Worm (Caenorhabditis elegans) whole organism, L1 larva: ENCODE data around the gene tsfm-1.
A peak's percentile ranks its signal among the peaks of the same experiment; 100 is the strongest.

ENCODE experiments used
- lin-14 ChIP-seq: fragments of 200-800 bp; sonication (Bioruptor generic); optimal IDR thresholded peaks from 2 replicates; lab custom pipeline; 2018; ENCODE audit warnings: mild to moderate bottlenecking, missing genetic modification characterization, moderate library complexity, missing compliant biosample characterization
- lin-15B ChIP-seq: fragments of 150-350 bp; sonication (generic microtip); optimal IDR thresholded peaks from 3 replicates; lab custom pipeline; 2014; ENCODE audit warnings: missing biosample characterization, missing genetic modification characterization
- nhr-19 ChIP-seq: fragments of 200-800 bp; sonication (Bioruptor generic); conservative IDR thresholded peaks from 2 replicates; pipeline ENCODE4 v1.3.6; 2022; ENCODE audit warnings: missing genetic modification characterization, missing compliant biosample characterization
- nhr-71 ChIP-seq: sonication (generic microtip); optimal IDR thresholded peaks from 2 replicates; lab custom pipeline; 2016; ENCODE audit warnings: mild to moderate bottlenecking, missing genetic modification characterization, moderate library complexity, missing compliant biosample characterization
- pag-3 ChIP-seq: sonication (generic microtip); optimal IDR thresholded peaks from 2 replicates; lab custom pipeline; 2017; ENCODE audit warnings: missing genetic modification characterization, mild to moderate bottlenecking, missing compliant biosample characterization, antibody characterized with exemption, borderline replicate concordance; ENCODE audit not compliant: insufficient read depth
- pax-3 ChIP-seq: fragments of 200-800 bp; sonication (Bioruptor generic); optimal IDR thresholded peaks from 2 replicates; lab custom pipeline; 2018; ENCODE audit warnings: mild to moderate bottlenecking, missing genetic modification characterization, moderate library complexity, missing compliant biosample characterization
- rnt-1 ChIP-seq: sonication (generic microtip); optimal IDR thresholded peaks from 2 replicates; lab custom pipeline; 2016; ENCODE audit warnings: mild to moderate bottlenecking, missing genetic modification characterization, moderate library complexity, missing compliant biosample characterization
- snu-23 ChIP-seq: sonication (generic microtip); optimal IDR thresholded peaks from 2 replicates; lab custom pipeline; 2016; ENCODE audit warnings: missing genetic modification characterization, missing compliant biosample characterization
- unc-130 ChIP-seq: fragments of 150-350 bp; optimal IDR thresholded peaks from 2 replicates; lab custom pipeline; 2017; ENCODE audit warnings: missing biosample characterization, missing genetic modification characterization, inconsistent platforms

tsfm-1 gene

ce11 chrV:12233425-12233824 is 37.9 kb downstream of the tsfm-1 start:
- peak; percentile 58 for TF ChIP-seq rnt-1
- TF ChIP-seq pag-3: peak; percentile 79
- TF ChIP-seq pax-3 (tag; lab: Kevin White, UChicago): no peak
- TF ChIP-seq lin-14 (GFP tag; lab: Kevin White, UChicago): peak; percentile 80
- peak; percentile 15 for TF ChIP-seq unc-130 (tag; lab: Kevin White, UChicago)
- TF ChIP-seq nhr-71 (tag; lab: Kevin White, UChicago): peak; percentile 65
- peak; percentile 22 for TF ChIP-seq snu-23
- TF ChIP-seq lin-15B (tag; lab: Kevin White, UChicago): no peak
- TF ChIP-seq nhr-19 (GFP tag; lab: Robert Waterston, UW): peak; percentile 42
